Fruit fly (Drosophila melanogaster) whole organism, wandering third instar larva: ENCODE data around the gene Plc21C.

Experiments used
- Mio ChIP-seq: sonication (Bioruptor generic); optimal IDR thresholded peaks from 2 replicates; lab custom pipeline; 2016; ENCODE audit warnings: missing biosample characterization, missing genetic modification characterization
- Myc ChIP-seq: fragments of >200 bp; optimal IDR thresholded peaks from 2 replicates; lab custom pipeline; 2017
- N ChIP-seq: fragments of >200 bp; optimal IDR thresholded peaks from 2 replicates; lab custom pipeline; 2018; ENCODE audit warnings: missing biosample characterization, missing external identifiers, missing genetic modification characterization
- br ChIP-seq: fragments of 200-800 bp; sonication (Bioruptor generic); optimal IDR thresholded peaks from 2 replicates; lab custom pipeline; 2016; ENCODE audit warnings: missing biosample characterization, missing genetic modification characterization
- ey ChIP-seq: fragments of 200-800 bp; sonication (Bioruptor generic); optimal IDR thresholded peaks from 2 replicates; lab custom pipeline; 2016; ENCODE audit warnings: missing biosample characterization, missing genetic modification characterization
- jim ChIP-seq: fragments of 175-275, 200-325 bp; sonication (Bioruptor generic); optimal IDR thresholded peaks from 2 replicates; lab custom pipeline; 2016; ENCODE audit warnings: missing biosample characterization, mild to moderate bottlenecking, missing genetic modification characterization
- rgr ChIP-seq: fragments of 200-800 bp; sonication (Bioruptor generic); optimal IDR thresholded peaks from 3 replicates; lab custom pipeline; 2016; ENCODE audit warnings: missing biosample characterization, mild to moderate bottlenecking, missing genetic modification characterization
- sage ChIP-seq: fragments of 200-800 bp; sonication (Bioruptor generic); optimal IDR thresholded peaks from 2 replicates; lab custom pipeline; 2016; ENCODE audit warnings: missing biosample characterization, mild to moderate bottlenecking, missing genetic modification characterization
- usp ChIP-seq: fragments of >200 bp; optimal IDR thresholded peaks from 2 replicates; lab custom pipeline; 2017; ENCODE audit warnings: missing biosample characterization, missing genetic modification characterization

DNA sequence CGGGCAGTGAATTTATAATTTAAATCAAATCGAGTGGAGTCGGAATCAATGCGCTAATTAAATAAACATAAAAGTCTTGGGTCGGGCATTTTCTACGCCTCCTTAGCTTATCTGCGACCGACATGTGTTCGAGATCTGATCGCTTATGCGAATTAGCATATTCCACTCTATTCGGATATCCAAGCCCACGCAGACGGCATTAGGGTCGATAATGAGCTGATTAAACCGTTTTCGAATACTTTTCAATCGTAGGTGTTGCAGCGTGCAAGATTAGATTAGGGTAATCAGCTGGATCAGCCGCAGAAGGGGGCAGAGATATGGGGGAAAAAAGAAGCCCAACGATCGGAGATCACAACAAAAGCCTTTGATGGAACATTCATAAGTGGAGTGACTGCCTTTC lies 84.8 kb downstream of the Plc21C start:
- TF ChIP-seq N (GFP tag; lab: Kevin White, UChicago) (no peak), Myc (lab: Kevin White, UChicago) (no peak), usp (GFP tag; lab: Kevin White, UChicago) (no peak), br (GFP tag; lab: Kevin White, UChicago) (no peak), ey (no peak), rgr (GFP tag; lab: Kevin White, UChicago) (no peak), Mio (GFP tag; lab: Kevin White, UChicago) (no peak), sage (no peak), jim (GFP tag; lab: Kevin White, UChicago) (no peak)
